Worm (Caenorhabditis elegans) whole organism, mixed stage, embryonic: ENCODE results near the gene gpa-10.

Source experiments
- M03D4.4 ChIP-seq: sonication (generic microtip); optimal IDR thresholded peaks from 2 replicates; lab custom pipeline; 2017; ENCODE audit warnings: mild to moderate bottlenecking, missing genetic modification characterization, missing compliant biosample characterization
- bed-3 ChIP-seq: fragments of 200-800 bp; sonication (Bioruptor generic); optimal IDR thresholded peaks from 3 replicates; lab custom pipeline; 2018; ENCODE audit warnings: mild to moderate bottlenecking, missing genetic modification characterization, moderate library complexity, missing compliant biosample characterization
- blmp-1 ChIP-seq: fragments of 150-350 bp; optimal IDR thresholded peaks from 2 replicates; lab custom pipeline; 2014; ENCODE audit warnings: missing biosample characterization, missing genetic modification characterization
- ceh-39 ChIP-seq: fragments of 150-350 bp; optimal IDR thresholded peaks from 2 replicates; lab custom pipeline; 2014; ENCODE audit warnings: missing biosample characterization, missing genetic modification characterization
- ceh-43 ChIP-seq: fragments of 200-800 bp; sonication (Bioruptor generic); optimal IDR thresholded peaks from 2 replicates; lab custom pipeline; 2018; ENCODE audit warnings: mild to moderate bottlenecking, missing genetic modification characterization, moderate library complexity, missing compliant biosample characterization
- ceh-83 ChIP-seq: fragments of 200-800 bp; sonication (Bioruptor generic); optimal IDR thresholded peaks from 2 replicates; lab custom pipeline; 2018; ENCODE audit warnings: mild to moderate bottlenecking, missing genetic modification characterization, missing compliant biosample characterization
- ces-1 ChIP-seq: fragments of 150-350 bp; optimal IDR thresholded peaks from 2 replicates; lab custom pipeline; 2014; ENCODE audit warnings: missing biosample characterization, missing genetic modification reagents, missing genetic modification characterization
- cnd-1 ChIP-seq: fragments of 200-800 bp; sonication (Bioruptor generic); optimal IDR thresholded peaks from 2 replicates; lab custom pipeline; 2018; ENCODE audit warnings: mild to moderate bottlenecking, missing genetic modification characterization, missing compliant biosample characterization
- drap-1 ChIP-seq: fragments of 200-800 bp; sonication (Bioruptor generic); optimal IDR thresholded peaks from 3 replicates; lab custom pipeline; 2018; ENCODE audit warnings: mild to moderate bottlenecking, missing genetic modification characterization, missing compliant biosample characterization
- elt-1 ChIP-seq: sonication (generic microtip); optimal IDR thresholded peaks from 2 replicates; lab custom pipeline; 2017; ENCODE audit warnings: missing genetic modification characterization, mild to moderate bottlenecking, missing compliant biosample characterization, antibody characterized with exemption, moderate library complexity, borderline replicate concordance; ENCODE audit not compliant: insufficient read depth
- flh-1 ChIP-seq: fragments of 200-800 bp; sonication (Bioruptor generic); optimal IDR thresholded peaks from 2 replicates; lab custom pipeline; 2018; ENCODE audit warnings: mild to moderate bottlenecking, missing genetic modification characterization, moderate library complexity, missing compliant biosample characterization
- ham-2 ChIP-seq: fragments of 200-800 bp; sonication (Bioruptor generic); optimal IDR thresholded peaks from 2 replicates; lab custom pipeline; 2018; ENCODE audit warnings: mild to moderate bottlenecking, missing genetic modification characterization, missing compliant biosample characterization
- hlh-1 ChIP-seq: fragments of 150-350 bp; optimal IDR thresholded peaks from 2 replicates; lab custom pipeline; 2014; ENCODE audit warnings: missing biosample characterization, missing genetic modification reagents, missing genetic modification characterization
- lin-13 ChIP-seq: fragments of 150-350 bp; optimal IDR thresholded peaks from 2 replicates; lab custom pipeline; 2014; ENCODE audit warnings: missing biosample characterization, missing genetic modification characterization
- lin-32 ChIP-seq: fragments of 200-800 bp; sonication (Bioruptor generic); optimal IDR thresholded peaks from 2 replicates; lab custom pipeline; 2018; ENCODE audit warnings: mild to moderate bottlenecking, missing genetic modification characterization, missing compliant biosample characterization
- lsy-2 ChIP-seq: fragments of 150-350 bp; optimal IDR thresholded peaks from 2 replicates; lab custom pipeline; 2014; ENCODE audit warnings: missing biosample characterization, missing genetic modification characterization
- mab-5 ChIP-seq: fragments of 150-350 bp; optimal IDR thresholded peaks from 2 replicates; lab custom pipeline; 2014; ENCODE audit warnings: missing biosample characterization, missing genetic modification characterization
- mls-2 ChIP-seq: sonication (generic microtip); optimal IDR thresholded peaks from 2 replicates; lab custom pipeline; 2016; ENCODE audit warnings: mild to moderate bottlenecking, missing genetic modification characterization, moderate library complexity, missing compliant biosample characterization
- nhr-2 ChIP-seq: fragments of 150-350 bp; optimal IDR thresholded peaks from 2 replicates; lab custom pipeline; 2014; ENCODE audit warnings: missing biosample characterization, missing genetic modification characterization
- nhr-237 ChIP-seq: fragments of 150-350 bp; optimal IDR thresholded peaks from 2 replicates; lab custom pipeline; 2014; ENCODE audit warnings: missing biosample characterization, missing genetic modification characterization
- nhr-28 ChIP-seq: fragments of 150-350 bp; optimal IDR thresholded peaks from 2 replicates; lab custom pipeline; 2014; ENCODE audit warnings: missing biosample characterization, missing genetic modification characterization
- nhr-76 ChIP-seq: sonication (generic microtip); optimal IDR thresholded peaks from 2 replicates; lab custom pipeline; 2017; ENCODE audit warnings: missing biosample characterization, missing genetic modification characterization
- pha-4 ChIP-seq: fragments of 150-350 bp; optimal IDR thresholded peaks from 2 replicates; lab custom pipeline; 2018; ENCODE audit warnings: missing biosample characterization, missing genetic modification reagents, missing genetic modification characterization
- sem-2 ChIP-seq: fragments of 200-800 bp; sonication (Bioruptor generic); optimal IDR thresholded peaks from 2 replicates; lab custom pipeline; 2018; ENCODE audit warnings: mild to moderate bottlenecking, missing genetic modification characterization, missing compliant biosample characterization
- tbx-8 ChIP-seq: fragments of 200-800 bp; sonication (Bioruptor generic); optimal IDR thresholded peaks from 2 replicates; lab custom pipeline; 2018; ENCODE audit warnings: mild to moderate bottlenecking, missing genetic modification characterization, moderate library complexity, missing compliant biosample characterization
- unc-120 ChIP-seq: sonication (generic microtip); optimal IDR thresholded peaks from 2 replicates; lab custom pipeline; 2017; ENCODE audit warnings: missing genetic modification characterization, missing compliant biosample characterization; ENCODE audit not compliant: poor library complexity, severe bottlenecking
- unc-39 ChIP-seq: fragments of 150-350 bp; optimal IDR thresholded peaks from 2 replicates; lab custom pipeline; 2014; ENCODE audit warnings: missing biosample characterization, missing genetic modification characterization
- unc-62 ChIP-seq: fragments of 150-350 bp; optimal IDR thresholded peaks from 2 replicates; lab custom pipeline; 2014; ENCODE audit warnings: missing biosample characterization, missing genetic modification reagents, missing genetic modification characterization
- ztf-11 ChIP-seq: fragments of 150-350 bp; optimal IDR thresholded peaks from 2 replicates; lab custom pipeline; 2014; ENCODE audit warnings: missing biosample characterization, missing genetic modification characterization

gpa-10 gene

ce11 chrV:6854711-6855110 lies at the start of gene gpa-10:
Gene gpa-10 (minus strand): TSS chrV:6854811.
- TF ChIP-seq elt-1 (tag; lab: Kevin White, UChicago) (no peak), ceh-39 (tag; lab: Kevin White, UChicago) (no peak), unc-120 (tag; lab: Kevin White, UChicago) (no peak), mls-2 (tag; lab: Kevin White, UChicago) (no peak), bed-3 (GFP tag; lab: Kevin White, UChicago) (no peak), ces-1 (no peak), pha-4 (no peak), lin-32 (GFP tag; lab: Kevin White, UChicago) (no peak), unc-62 (GFP tag; lab: Kevin White, UChicago) (no peak)

DNA sequence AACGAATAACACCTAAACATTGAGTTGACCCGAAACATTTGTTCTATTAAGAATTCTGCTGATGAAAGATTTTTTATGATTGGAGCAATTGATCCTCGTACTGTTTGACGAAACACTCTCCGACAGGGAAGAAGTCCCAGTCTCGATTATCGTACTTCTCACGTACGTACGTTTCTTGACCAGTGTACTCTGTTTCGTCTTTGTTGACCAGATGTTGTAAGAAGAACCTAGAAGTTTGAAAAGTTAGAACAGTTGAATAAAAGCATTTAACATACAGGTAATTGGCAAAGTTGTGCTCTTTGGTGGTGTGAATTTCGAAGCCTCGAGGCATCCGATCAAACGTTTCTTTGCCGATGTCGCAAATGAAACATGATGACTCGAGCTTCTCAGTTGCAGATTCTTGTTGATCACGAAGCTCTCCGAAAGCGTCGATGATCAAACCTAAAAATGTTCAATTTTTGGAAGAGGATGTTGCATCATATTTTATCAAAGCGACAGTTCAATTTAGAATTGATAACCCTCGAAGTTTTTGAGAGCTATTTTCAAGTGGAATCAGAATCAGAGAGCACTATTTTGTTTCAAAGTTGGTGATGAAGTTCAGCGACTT lies 47.4 kb upstream of the gpa-10 start:
- TF ChIP-seq unc-120 (tag; lab: Kevin White, UChicago) (no peak), lin-13 (tag; lab: Kevin White, UChicago) (no peak), ceh-39 (tag; lab: Kevin White, UChicago) (no peak), nhr-76 (tag; lab: Kevin White, UChicago) (no peak), ceh-83 (GFP tag; lab: Kevin White, UChicago) (no peak), ces-1 (no peak), lsy-2 (tag; lab: Kevin White, UChicago) (no peak), flh-1 (GFP tag; lab: Kevin White, UChicago) (no peak), pha-4 (no peak), nhr-28 (tag; lab: Kevin White, UChicago) (no peak), unc-39 (tag; lab: Kevin White, UChicago) (no peak), tbx-8 (GFP tag; lab: Kevin White, UChicago) (no peak), blmp-1 (tag; lab: Kevin White, UChicago) (no peak), ztf-11 (no peak), cnd-1 (no peak), mab-5 (tag; lab: Kevin White, UChicago) (no peak)

DNA sequence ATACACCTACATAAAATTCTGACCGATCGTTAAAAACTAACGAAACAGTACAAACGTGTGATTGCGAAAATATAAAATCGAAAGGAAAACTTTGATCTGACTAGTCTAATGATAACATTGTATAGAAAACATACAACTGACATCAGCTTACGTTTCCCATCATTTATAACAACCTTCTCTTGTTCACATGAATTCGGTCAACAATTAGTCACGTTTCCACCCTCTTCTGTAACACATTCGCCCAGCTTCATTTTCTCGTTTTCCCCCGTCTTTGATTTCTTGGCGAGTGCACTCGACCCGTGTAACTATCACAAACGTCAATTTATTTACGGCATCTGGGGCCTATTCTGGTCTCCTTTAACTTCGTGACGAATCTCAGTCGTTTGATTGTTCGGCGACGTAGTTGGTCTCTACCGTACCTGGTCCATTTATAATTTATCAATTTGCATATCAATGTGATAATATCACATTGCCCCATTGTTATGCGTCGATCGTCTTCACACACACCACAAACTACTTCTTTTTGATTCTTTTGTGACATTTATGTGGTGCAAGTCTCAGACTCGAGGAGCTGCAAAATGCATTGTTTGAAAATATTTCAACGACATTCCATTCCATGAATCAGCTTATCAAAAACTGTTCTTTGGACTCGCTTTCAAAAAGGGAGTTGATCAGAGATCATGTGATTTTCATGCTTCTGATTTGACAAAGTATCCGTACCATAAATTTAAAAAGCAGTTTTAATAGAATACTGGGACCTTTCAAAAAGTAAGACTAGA lies 46.4 kb upstream of the gpa-10 start:
- TF ChIP-seq drap-1 (GFP tag; lab: Kevin White, UChicago) (no peak), hlh-1 (tag; lab: Kevin White, UChicago) (no peak), ceh-39 (tag; lab: Kevin White, UChicago) (no peak), ceh-43 (no peak), nhr-2 (tag; lab: Kevin White, UChicago) (no peak), pha-4 (no peak), nhr-28 (tag; lab: Kevin White, UChicago) (no peak), lsy-2 (tag; lab: Kevin White, UChicago) (no peak), unc-39 (tag; lab: Kevin White, UChicago) (no peak), flh-1 (GFP tag; lab: Kevin White, UChicago) (no peak), ceh-83 (GFP tag; lab: Kevin White, UChicago) (no peak), lin-13 (tag; lab: Kevin White, UChicago) (no peak), ham-2 (GFP tag; lab: Kevin White, UChicago) (no peak), M03D4.4 (tag; lab: Kevin White, UChicago) (no peak), ces-1 (no peak), mab-5 (tag; lab: Kevin White, UChicago) (no peak), lin-32 (GFP tag; lab: Kevin White, UChicago) (no peak), bed-3 (GFP tag; lab: Kevin White, UChicago) (no peak), nhr-237 (tag; lab: Kevin White, UChicago) (no peak)

DNA sequence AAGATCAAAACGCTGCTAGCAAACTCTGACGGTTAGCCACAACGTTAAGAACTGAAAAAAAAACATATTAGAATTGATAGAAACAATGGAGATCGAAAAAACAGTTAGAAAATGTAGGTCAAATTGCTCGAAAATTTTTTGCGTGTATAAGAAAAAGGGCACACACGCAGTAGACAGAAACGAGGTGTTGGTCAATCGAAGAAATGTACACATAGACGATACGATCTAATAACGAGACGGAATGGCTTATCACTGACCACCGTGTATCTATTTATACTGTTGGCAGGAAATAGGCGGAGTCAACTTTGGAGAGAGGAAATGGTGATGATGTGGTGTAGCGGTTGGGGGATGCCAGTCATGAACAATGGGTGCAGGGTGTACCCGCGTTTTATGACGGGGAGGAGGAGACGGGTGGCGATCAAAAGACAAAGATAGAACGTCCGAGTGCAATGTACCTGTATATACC lies 45.6 kb upstream of the gpa-10 start, which contains the start of gene odc-1:
Gene odc-1, minus strand, starts transcription at position 51 of the 466 bp plus-strand sequence.
- TF ChIP-seq ztf-11 (no peak), unc-120 (tag; lab: Kevin White, UChicago) (no peak), sem-2 (GFP tag; lab: Kevin White, UChicago) (no peak), bed-3 (GFP tag; lab: Kevin White, UChicago) (no peak), M03D4.4 (tag; lab: Kevin White, UChicago) (no peak), ceh-43 (no peak), ceh-83 (GFP tag; lab: Kevin White, UChicago) (no peak), mls-2 (tag; lab: Kevin White, UChicago) (no peak)
